Worm (Caenorhabditis elegans) whole organism, L4 larva: Measurements from ENCODE around the gene C04G6.11.
"Not testable (repeated sequence)": the region's sequence is repeated elsewhere in the genome, so short reads cannot be mapped to it uniquely, and the experiment has no call there.

Experiments
- D1046.2 ChIP-seq: fragments of 200-800 bp; sonication (Bioruptor generic); IDR thresholded peaks from 2 replicates; pipeline ENCODE4 v1.3.6; 2022; ENCODE audit warnings: missing genetic modification characterization, missing compliant biosample characterization
- F37D6.2 ChIP-seq: sonication (generic microtip); optimal IDR thresholded peaks from 2 replicates; lab custom pipeline; 2016; ENCODE audit warnings: mild to moderate bottlenecking, missing genetic modification characterization, missing compliant biosample characterization
- F44E2.7 ChIP-seq: fragments of 200-800 bp; sonication (Bioruptor generic); IDR thresholded peaks from 2 replicates; pipeline ENCODE4 v2.1.2; 2022; ENCODE audit warnings: missing genetic modification characterization, missing compliant biosample characterization
- T20F7.1 ChIP-seq: fragments of 200-800 bp; sonication (Bioruptor generic); optimal IDR thresholded peaks from 2 replicates; lab custom pipeline; 2018; ENCODE audit warnings: mild to moderate bottlenecking, missing genetic modification characterization, missing compliant biosample characterization
- Y5F2A.4 ChIP-seq: fragments of 200-800 bp; sonication (Bioruptor generic); optimal IDR thresholded peaks from 2 replicates; lab custom pipeline; 2018; ENCODE audit warnings: mild to moderate bottlenecking, missing genetic modification characterization, missing compliant biosample characterization
- Y75B8A.6 ChIP-seq: fragments of 200-800 bp; sonication (Bioruptor generic); IDR thresholded peaks from 2 replicates; pipeline ENCODE4 v1.3.6; 2022; ENCODE audit warnings: missing genetic modification reagents, missing genetic modification characterization, missing compliant biosample characterization
- aha-1 ChIP-seq: fragments of 150-350 bp; peaks from one replicate; lab custom pipeline; 2014; ENCODE audit warnings: missing biosample characterization, missing genetic modification characterization
- ceh-20 ChIP-seq: fragments of 200-800 bp; sonication (Bioruptor generic); IDR thresholded peaks from 2 replicates; pipeline ENCODE4 v1.3.6; 2022; ENCODE audit warnings: missing genetic modification reagents, missing genetic modification characterization, missing compliant biosample characterization
- ceh-32 ChIP-seq: sonication (generic microtip); optimal IDR thresholded peaks from 2 replicates; lab custom pipeline; 2016; ENCODE audit warnings: mild to moderate bottlenecking, missing genetic modification characterization, missing compliant biosample characterization; ENCODE audit not compliant: poor library complexity
- ceh-44 ChIP-seq: fragments of 200-800 bp; sonication (Bioruptor generic); IDR thresholded peaks from 2 replicates; pipeline ENCODE4 v1.3.6; 2022; ENCODE audit warnings: missing genetic modification reagents, missing genetic modification characterization, missing compliant biosample characterization
- ctbp-1 ChIP-seq: fragments of 200-800 bp; sonication (Bioruptor generic); IDR thresholded peaks from 2 replicates; pipeline ENCODE4 v1.3.6; 2022; ENCODE audit warnings: missing genetic modification reagents, missing genetic modification characterization, missing compliant biosample characterization
- daf-16 ChIP-seq, 3 experiments: sonication (generic microtip); optimal IDR thresholded peaks; 2 replicates each; lab custom pipeline; 2016 to 2017; ENCODE audit warnings: missing genetic modification characterization in 3 of 3, missing genetic modification reagents in 3 of 3, mild to moderate bottlenecking in 2 of 3, missing compliant biosample characterization in 2 of 3, missing biosample characterization in 1 of 3, moderate library complexity in 1 of 3
- daf-8 ChIP-seq: fragments of 200-800 bp; sonication (Bioruptor generic); IDR thresholded peaks from 2 replicates; pipeline ENCODE4 v1.3.6; 2022; ENCODE audit warnings: missing genetic modification characterization, missing compliant biosample characterization
- dmd-9 ChIP-seq: fragments of 200-800 bp; sonication (Bioruptor generic); IDR thresholded peaks from 2 replicates; pipeline ENCODE4 v1.3.6; 2022; ENCODE audit warnings: missing genetic modification reagents, missing genetic modification characterization, missing compliant biosample characterization
- duxl-1 ChIP-seq: sonication (generic microtip); optimal IDR thresholded peaks from 2 replicates; lab custom pipeline; 2016; ENCODE audit warnings: mild to moderate bottlenecking, missing genetic modification characterization, moderate library complexity, missing compliant biosample characterization; ENCODE audit not compliant: poor library complexity
- egl-27 ChIP-seq: sonication (generic microtip); optimal IDR thresholded peaks from 3 replicates; lab custom pipeline; 2017; ENCODE audit warnings: missing biosample characterization, missing genetic modification reagents, missing genetic modification characterization
- fkh-10 ChIP-seq: fragments of 150-350 bp; optimal IDR thresholded peaks from 2 replicates; lab custom pipeline; 2014; ENCODE audit warnings: missing biosample characterization, missing genetic modification reagents, missing genetic modification characterization
- fos-1 ChIP-seq: fragments of 150-350 bp; optimal IDR thresholded peaks from 2 replicates; lab custom pipeline; 2014; ENCODE audit warnings: missing biosample characterization, missing genetic modification characterization
- hmg-1.1 ChIP-seq: fragments of 200-800 bp; sonication (Bioruptor generic); IDR thresholded peaks from 2 replicates; pipeline ENCODE4 v1.3.6; 2022; ENCODE audit warnings: missing genetic modification reagents, missing genetic modification characterization, missing compliant biosample characterization
- lim-7 ChIP-seq: fragments of 200-800 bp; sonication (Bioruptor generic); IDR thresholded peaks from 2 replicates; pipeline ENCODE4 v1.3.6; 2022; ENCODE audit warnings: missing genetic modification characterization, missing compliant biosample characterization
- lin-1 ChIP-seq: fragments of 200-800 bp; sonication (Bioruptor generic); IDR thresholded peaks from 2 replicates; pipeline ENCODE4 v1.3.6; 2022; ENCODE audit warnings: missing genetic modification reagents, missing genetic modification characterization, missing compliant biosample characterization
- lin-38 ChIP-seq: fragments of 200-800 bp; sonication (Bioruptor generic); IDR thresholded peaks from 2 replicates; pipeline ENCODE4 v1.3.6; 2022; ENCODE audit warnings: missing genetic modification reagents, missing genetic modification characterization, missing compliant biosample characterization
- lsy-2 ChIP-seq, 2 experiments: fragments of 150-350 bp in 1 of 2; sonication (generic microtip) in 1 of 2; optimal IDR thresholded peaks; 2 replicates each; lab custom pipeline; 2014 to 2017; ENCODE audit warnings: missing biosample characterization in 2 of 2, missing genetic modification characterization in 2 of 2
- mep-1 ChIP-seq: fragments of 150-350 bp; sonication (generic microtip); optimal IDR thresholded peaks from 3 replicates; lab custom pipeline; 2014; ENCODE audit warnings: missing biosample characterization, missing genetic modification characterization
- mxl-2 ChIP-seq: fragments of 200-800 bp; sonication (Bioruptor generic); conservative IDR thresholded peaks from 2 replicates; pipeline ENCODE4 v1.3.6; 2022; ENCODE audit warnings: missing genetic modification reagents, missing genetic modification characterization, missing compliant biosample characterization
- mxl-3 ChIP-seq: fragments of 200-800 bp; sonication (Bioruptor generic); optimal IDR thresholded peaks from 2 replicates; lab custom pipeline; 2018; ENCODE audit warnings: mild to moderate bottlenecking, missing genetic modification characterization, missing compliant biosample characterization
- nhr-42 ChIP-seq: fragments of 200-800 bp; sonication (Bioruptor generic); IDR thresholded peaks from 2 replicates; pipeline ENCODE4 v1.3.6; 2022; ENCODE audit warnings: missing genetic modification characterization, missing compliant biosample characterization
- nhr-48 ChIP-seq: sonication (generic microtip); optimal IDR thresholded peaks from 2 replicates; lab custom pipeline; 2016; ENCODE audit warnings: mild to moderate bottlenecking, missing genetic modification characterization, missing compliant biosample characterization
- nhr-76 ChIP-seq: fragments of 150-350 bp; optimal IDR thresholded peaks from 2 replicates; lab custom pipeline; 2014; ENCODE audit warnings: missing biosample characterization, missing genetic modification characterization
- nhr-77 ChIP-seq: fragments of 150-350 bp; optimal IDR thresholded peaks from 2 replicates; lab custom pipeline; 2014; ENCODE audit warnings: missing biosample characterization, missing genetic modification characterization
- pha-4 ChIP-seq, 2 experiments: fragments of 150-350 bp in 1 of 2; fragments of 200-800 bp in 1 of 2; sonication (Bioruptor generic) in 1 of 2; IDR thresholded peaks in 1 of 2; optimal IDR thresholded peaks in 1 of 2; 2 replicates each; pipeline versions ENCODE4 v1.3.6 to Lab custom; 2014 to 2022; ENCODE audit warnings: missing genetic modification characterization in 2 of 2, missing genetic modification reagents in 2 of 2, missing biosample characterization in 1 of 2, missing compliant biosample characterization in 1 of 2
- pqm-1 ChIP-seq: sonication (generic microtip); optimal IDR thresholded peaks from 2 replicates; lab custom pipeline; 2017; ENCODE audit warnings: missing biosample characterization, missing genetic modification characterization
- saeg-2 ChIP-seq: fragments of 200-800 bp; sonication (Bioruptor generic); IDR thresholded peaks from 2 replicates; pipeline ENCODE4 v1.3.6; 2022; ENCODE audit warnings: missing genetic modification reagents, missing genetic modification characterization, missing compliant biosample characterization
- snpc-4 ChIP-seq: fragments of 150-350 bp; optimal IDR thresholded peaks from 2 replicates; lab custom pipeline; 2014; ENCODE audit warnings: missing biosample characterization, missing genetic modification characterization
- spr-3 ChIP-seq: fragments of 200-800 bp; sonication (Bioruptor generic); optimal IDR thresholded peaks from 2 replicates; lab custom pipeline; 2018; ENCODE audit warnings: mild to moderate bottlenecking, missing genetic modification characterization, missing compliant biosample characterization
- unc-39 ChIP-seq: sonication (generic microtip); optimal IDR thresholded peaks from 2 replicates; lab custom pipeline; 2017; ENCODE audit warnings: missing biosample characterization, missing genetic modification characterization
- unc-62 ChIP-seq, 3 experiments: fragments of 150-350 bp in 1 of 3; sonication (generic microtip); optimal IDR thresholded peaks in 2 of 3; peaks in 1 of 3; 1 replicate in 1 of 3; 2 replicates in 2 of 3; lab custom pipeline; 2014 to 2017; ENCODE audit warnings: missing biosample characterization in 3 of 3, missing genetic modification characterization in 3 of 3, missing genetic modification reagents in 3 of 3, missing genotype in 1 of 3
- vab-7 ChIP-seq: fragments of 200-800 bp; sonication (Bioruptor generic); IDR thresholded peaks from 2 replicates; pipeline ENCODE4 v1.3.6; 2022; ENCODE audit warnings: missing genetic modification reagents, missing genetic modification characterization, missing compliant biosample characterization

The C04G6.11 gene

ce11 chrII:5136296-5136767 lies 32.7 kb upstream of the C04G6.11 start, which contains the start of gene F58A6.2:
TSS of gene F58A6.2 (plus strand) at chrII:5136717.
- peak; percentile 59 for TF ChIP-seq aha-1
- TF ChIP-seq nhr-77 (tag; lab: Kevin White, UChicago): no peak
- no peak for TF ChIP-seq spr-3 (GFP tag; lab: Kevin White, UChicago)

DNA sequence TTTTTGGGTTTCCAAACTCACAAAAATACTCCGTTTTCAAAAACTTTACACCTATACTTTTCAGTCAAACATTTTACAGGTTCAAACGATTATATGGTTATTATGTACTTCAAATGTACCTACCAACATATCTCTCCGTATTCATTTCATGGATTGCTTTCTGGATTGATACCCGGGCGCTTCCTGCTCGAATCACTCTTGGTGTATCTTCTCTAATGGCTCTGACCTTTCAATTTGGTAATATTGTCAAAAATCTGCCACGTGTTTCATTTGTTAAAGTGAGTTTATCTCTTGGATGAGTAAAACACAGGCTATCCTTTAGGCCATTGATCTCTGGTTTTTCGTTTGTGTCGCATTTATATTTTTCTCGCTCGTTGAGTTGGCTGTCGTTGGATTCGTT lies 28.2 kb upstream of the C04G6.11 start:
- TF ChIP-seq unc-62 (GFP tag; optimal IDR thresholded peaks at IDR 0.05 in 1 of 2; lab: Kevin White, UChicago) (peak in 1 of 2 experiments; percentile 90), unc-62 (tag; optimal IDR thresholded peaks at IDR 0.05; lab: Kevin White, UChicago) (no peak), nhr-48 (tag; lab: Kevin White, UChicago) (no peak)

DNA sequence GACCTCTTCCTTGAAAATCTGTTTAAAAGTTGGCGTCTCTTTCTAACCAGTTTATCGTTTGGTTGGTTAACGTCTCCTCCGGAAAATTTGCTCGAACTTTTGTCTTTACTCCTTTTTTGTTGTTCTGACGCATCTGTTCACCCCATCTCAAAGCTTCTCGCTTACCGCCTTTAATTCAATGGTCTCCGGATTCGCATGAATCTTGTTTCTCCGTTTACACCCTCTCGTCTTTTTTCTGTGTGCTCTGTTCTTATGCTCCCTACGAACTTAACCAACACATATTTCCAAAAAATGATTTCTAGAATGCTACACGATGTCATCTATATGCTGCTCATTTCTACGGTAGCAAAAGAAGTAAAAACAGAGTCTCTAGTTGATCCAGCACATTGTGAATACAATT lies 26.4 kb upstream of the C04G6.11 start, which contains the start of gene lgc-56:
lgc-56 (plus strand) TSS at position 301 of the 400 bp plus-strand sequence.
- TF ChIP-seq T20F7.1: no peak
- no peak for TF ChIP-seq lsy-2 (tag; optimal IDR thresholded peaks at IDR 0.05; lab: Kevin White, UChicago)
- TF ChIP-seq lin-1: no peak
- TF ChIP-seq dmd-9 (GFP tag; lab: Robert Waterston, UW): no peak
- no peak for TF ChIP-seq nhr-42 (GFP tag; lab: Robert Waterston, UW)
- TF ChIP-seq mxl-3 (GFP tag; lab: Kevin White, UChicago): no peak
- no peak for TF ChIP-seq unc-39 (tag; lab: Kevin White, UChicago)
- TF ChIP-seq unc-62 (GFP tag; optimal IDR thresholded peaks at IDR 0.05 in 1 of 2; lab: Kevin White, UChicago): peak in 1 of 2 experiments; percentile 22
- no peak for TF ChIP-seq unc-62 (tag; optimal IDR thresholded peaks at IDR 0.05; lab: Kevin White, UChicago)

ce11 chrII:5120612-5121011 lies 17.0 kb upstream of the C04G6.11 start:
- TF ChIP-seq pha-4 (GFP tag; IDR thresholded peaks at IDR 0.05; lab: Robert Waterston, UW) (no peak), pha-4 (tag; optimal IDR thresholded peaks at IDR 0.05; lab: Kevin White, UChicago) (no peak), ceh-20 (peak; percentile 90; the same call in 1 of the 2 replicates), nhr-76 (no peak)

- TF ChIP-seq pqm-1 (no peak), D1046.2 (GFP tag; lab: Robert Waterston, UW) (no peak), saeg-2 (GFP tag; lab: Robert Waterston, UW) (no peak), F37D6.2 (no peak), duxl-1 (no peak), fos-1 (tag; lab: Kevin White, UChicago) (no peak)
These were observed 12.1 kb upstream of the C04G6.11 start, which contains the start of gene srsy-1 for ce11 chrII:5115733-5116132. TSS of gene srsy-1 (plus strand) at chrII:5116033.

DNA sequence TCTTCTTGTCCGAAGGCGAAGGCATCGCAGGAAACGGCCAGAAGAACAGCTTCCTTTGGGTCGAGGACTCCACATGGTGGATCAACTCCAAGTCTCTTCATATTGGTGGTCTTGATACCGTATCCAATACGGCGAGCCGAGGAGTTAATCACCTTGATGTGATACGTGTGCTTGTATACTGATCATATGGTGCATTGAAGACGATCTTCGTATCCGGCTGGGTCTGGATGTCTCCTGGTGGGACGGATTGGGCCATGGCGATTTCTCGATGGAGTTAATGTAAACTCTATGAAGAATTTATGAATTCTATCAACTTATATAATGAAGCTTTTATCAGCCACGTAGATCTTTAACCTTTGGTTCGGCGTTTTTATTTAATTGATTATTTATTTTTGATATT lies 11.6 kb upstream of the C04G6.11 start, which contains the start of gene msp-74:
msp-74 (minus strand) TSS at position 101 of the 400 bp plus-strand sequence.
- not testable (repeated sequence) for TF ChIP-seq nhr-77 (tag; lab: Kevin White, UChicago); fos-1 (tag; lab: Kevin White, UChicago); Y5F2A.4 (GFP tag; lab: Kevin White, UChicago)

ce11 chrII:5112082-5112481 lies 8.4 kb upstream of the C04G6.11 start, which contains the start of gene F09C12.8:
TSS of gene F09C12.8 (plus strand) at chrII:5112382.
- TF ChIP-seq mxl-2 (GFP tag; lab: Robert Waterston, UW) (no peak), vab-7 (no peak), ctbp-1 (no peak), F44E2.7 (GFP tag; lab: Robert Waterston, UW) (no peak), nhr-42 (GFP tag; lab: Robert Waterston, UW) (no peak), daf-16 (GFP tag; optimal IDR thresholded peaks at IDR 0.05; lab: Kevin White, UChicago) (no peak), daf-16 (tag; optimal IDR thresholded peaks at IDR 0.05; lab: Kevin White, UChicago) (no peak), ceh-32 (tag; lab: Kevin White, UChicago) (no peak), ceh-44 (GFP tag; lab: Robert Waterston, UW) (no peak), nhr-48 (tag; lab: Kevin White, UChicago) (no peak), egl-27 (no peak), mep-1 (no peak), fkh-10 (GFP tag; lab: Kevin White, UChicago) (no peak), hmg-1.1 (GFP tag; lab: Robert Waterston, UW) (no peak), snpc-4 (tag; lab: Kevin White, UChicago) (no peak), lim-7 (GFP tag; lab: Robert Waterston, UW) (no peak), Y75B8A.6 (no peak), daf-8 (GFP tag; lab: Robert Waterston, UW) (no peak), nhr-77 (tag; lab: Kevin White, UChicago) (no peak), lin-38 (no peak)
